Worm (Caenorhabditis elegans) whole organism, L2 larva: ENCODE data around the gene cdk-12.
A peak's percentile ranks its signal among the peaks of the same experiment; 100 is the strongest.

Source experiments
- C34F6.9 ChIP-seq: fragments of 150-350 bp; optimal IDR thresholded peaks from 2 replicates; lab custom pipeline; 2014; ENCODE audit warnings: missing biosample characterization, missing genetic modification characterization
- F13H6.1 ChIP-seq: sonication (generic microtip); optimal IDR thresholded peaks from 2 replicates; lab custom pipeline; 2016; ENCODE audit warnings: missing genetic modification characterization, missing compliant biosample characterization
- R02D3.7 ChIP-seq: fragments of 150-350 bp; optimal IDR thresholded peaks from 2 replicates; lab custom pipeline; 2014; ENCODE audit warnings: missing biosample characterization, missing genetic modification characterization
- Y55F3AM.14 ChIP-seq: fragments of 200-800 bp; sonication (Bioruptor generic); optimal IDR thresholded peaks from 2 replicates; lab custom pipeline; 2018; ENCODE audit warnings: mild to moderate bottlenecking, missing genetic modification characterization, missing compliant biosample characterization
- ZK546.5 ChIP-seq: sonication (generic microtip); optimal IDR thresholded peaks from 2 replicates; lab custom pipeline; 2017; ENCODE audit warnings: missing biosample characterization, missing genetic modification characterization
- ama-1 ChIP-seq: fragments of 150-350 bp; optimal IDR thresholded peaks from 2 replicates; lab custom pipeline; 2018; ENCODE audit warnings: inconsistent platforms
- blmp-1 ChIP-seq: sonication (generic microtip); optimal IDR thresholded peaks from 2 replicates; lab custom pipeline; 2017; ENCODE audit warnings: missing genetic modification characterization, mild to moderate bottlenecking, missing compliant biosample characterization, antibody characterized with exemption, moderate library complexity; ENCODE audit not compliant: insufficient read depth
- ceh-82 ChIP-seq: fragments of 150-350 bp; optimal IDR thresholded peaks from 2 replicates; lab custom pipeline; 2014; ENCODE audit warnings: missing biosample characterization, missing genetic modification characterization
- dmd-4 ChIP-seq: sonication (generic microtip); optimal IDR thresholded peaks from 2 replicates; lab custom pipeline; 2017; ENCODE audit warnings: missing biosample characterization, missing genetic modification characterization
- egl-27 ChIP-seq: sonication (generic microtip); optimal IDR thresholded peaks from 3 replicates; lab custom pipeline; 2017; ENCODE audit warnings: missing biosample characterization, missing genetic modification reagents, missing genetic modification characterization
- elt-1 ChIP-seq: fragments of 150-350 bp; optimal IDR thresholded peaks from 2 replicates; lab custom pipeline; 2014; ENCODE audit warnings: missing biosample characterization, missing genetic modification characterization
- elt-3 ChIP-seq: sonication (generic microtip); optimal IDR thresholded peaks from 2 replicates; lab custom pipeline; 2017; ENCODE audit warnings: missing biosample characterization, missing genetic modification characterization
- lin-11 ChIP-seq: fragments of 150-350 bp; sonication (generic microtip); optimal IDR thresholded peaks from 2 replicates; lab custom pipeline; 2014; ENCODE audit warnings: missing biosample characterization, missing genetic modification characterization, inconsistent platforms, mixed read lengths
- lin-39 ChIP-seq: fragments of 150-350 bp; optimal IDR thresholded peaks from 2 replicates; lab custom pipeline; 2014; ENCODE audit warnings: missing biosample characterization, missing genetic modification reagents, missing genetic modification characterization
- mbf-1 ChIP-seq: sonication (generic microtip); optimal IDR thresholded peaks from 2 replicates; lab custom pipeline; 2017; ENCODE audit warnings: missing biosample characterization, missing genetic modification characterization
- nhr-11 ChIP-seq: fragments of 150-350 bp; optimal IDR thresholded peaks from 2 replicates; lab custom pipeline; 2014; ENCODE audit warnings: missing biosample characterization, missing genetic modification characterization
- nhr-12 ChIP-seq: fragments of 150-350 bp; optimal IDR thresholded peaks from 2 replicates; lab custom pipeline; 2014; ENCODE audit warnings: missing biosample characterization, missing genetic modification characterization
- nhr-21 ChIP-seq: fragments of 150-350 bp; optimal IDR thresholded peaks from 2 replicates; lab custom pipeline; 2014; ENCODE audit warnings: missing biosample characterization, missing genetic modification characterization
- nhr-23 ChIP-seq: fragments of 150-350 bp; optimal IDR thresholded peaks from 2 replicates; lab custom pipeline; 2014; ENCODE audit warnings: missing biosample characterization, missing genetic modification reagents, missing genetic modification characterization
- nhr-237 ChIP-seq: fragments of 150-350 bp; optimal IDR thresholded peaks from 2 replicates; lab custom pipeline; 2014; ENCODE audit warnings: missing biosample characterization, missing genetic modification characterization
- nhr-25 ChIP-seq: fragments of 150-350 bp; sonication (generic microtip); optimal IDR thresholded peaks from 3 replicates; lab custom pipeline; 2014; ENCODE audit warnings: missing biosample characterization, missing genetic modification characterization
- nhr-6 ChIP-seq: fragments of 150-350 bp; optimal IDR thresholded peaks from 2 replicates; lab custom pipeline; 2014; ENCODE audit warnings: missing biosample characterization, missing genetic modification characterization
- nhr-77 ChIP-seq: fragments of 150-350 bp; optimal IDR thresholded peaks from 2 replicates; lab custom pipeline; 2014; ENCODE audit warnings: missing biosample characterization, missing genetic modification characterization
- sma-3 ChIP-seq: sonication (generic microtip); optimal IDR thresholded peaks from 2 replicates; lab custom pipeline; 2016; ENCODE audit warnings: missing genetic modification reagents, missing genetic modification characterization, missing compliant biosample characterization
- snpc-4 ChIP-seq: fragments of 150-350 bp; optimal IDR thresholded peaks from 2 replicates; lab custom pipeline; 2014; ENCODE audit warnings: missing biosample characterization, missing genetic modification characterization
- unc-39 ChIP-seq: fragments of 150-350 bp; optimal IDR thresholded peaks from 2 replicates; lab custom pipeline; 2014; ENCODE audit warnings: missing biosample characterization, missing genetic modification characterization
- unc-55 ChIP-seq: fragments of 150-350 bp; sonication (generic microtip); optimal IDR thresholded peaks from 3 replicates; lab custom pipeline; 2014; ENCODE audit warnings: missing biosample characterization, missing genetic modification reagents, missing genetic modification characterization
- unc-62 ChIP-seq: fragments of 150-350 bp; optimal IDR thresholded peaks from 2 replicates; lab custom pipeline; 2014; ENCODE audit warnings: missing biosample characterization, missing genetic modification reagents, missing genetic modification characterization
- ztf-1 ChIP-seq: fragments of 200-800 bp; sonication (Bioruptor generic); conservative IDR thresholded peaks from 2 replicates; pipeline ENCODE4 v1.3.6; 2022; ENCODE audit warnings: missing genetic modification characterization, missing compliant biosample characterization
- ztf-11 ChIP-seq: sonication (generic microtip); optimal IDR thresholded peaks from 2 replicates; lab custom pipeline; 2017; ENCODE audit warnings: missing biosample characterization, missing genetic modification characterization
- ztf-4 ChIP-seq: fragments of 150-350 bp; optimal IDR thresholded peaks from 2 replicates; lab custom pipeline; 2014; ENCODE audit warnings: missing biosample characterization, missing genetic modification characterization

Gene cdk-12

DNA sequence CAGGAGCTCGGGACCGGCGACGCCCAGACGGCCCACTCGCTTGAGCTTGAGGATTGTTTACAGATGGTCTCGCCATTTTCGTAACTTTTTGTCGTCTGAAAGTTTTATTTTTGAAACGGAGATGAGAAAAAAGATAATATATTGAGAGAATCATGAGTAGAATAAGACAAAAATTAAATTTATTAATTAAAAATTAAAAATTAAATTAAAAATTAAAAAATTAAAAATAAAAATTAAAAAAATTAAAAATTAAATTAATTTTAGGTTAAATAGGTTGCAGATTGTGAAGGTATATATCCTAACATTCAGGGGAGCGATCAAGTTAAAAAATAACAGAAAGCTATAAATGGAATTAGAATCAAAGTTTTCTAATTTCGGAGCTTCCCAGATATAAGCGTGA, 46.9 kb downstream of the cdk-12 start, which contains the start of gene B0284.3:
TSS of gene B0284.3 (minus strand) at position 101 of the 400 bp plus-strand sequence.
- TF ChIP-seq nhr-21 (tag; lab: Kevin White, UChicago) (no peak), unc-39 (tag; lab: Kevin White, UChicago) (no peak), F13H6.1 (tag; lab: Kevin White, UChicago) (no peak), blmp-1 (tag; lab: Kevin White, UChicago) (no peak), nhr-11 (tag; lab: Kevin White, UChicago) (no peak)

DNA sequence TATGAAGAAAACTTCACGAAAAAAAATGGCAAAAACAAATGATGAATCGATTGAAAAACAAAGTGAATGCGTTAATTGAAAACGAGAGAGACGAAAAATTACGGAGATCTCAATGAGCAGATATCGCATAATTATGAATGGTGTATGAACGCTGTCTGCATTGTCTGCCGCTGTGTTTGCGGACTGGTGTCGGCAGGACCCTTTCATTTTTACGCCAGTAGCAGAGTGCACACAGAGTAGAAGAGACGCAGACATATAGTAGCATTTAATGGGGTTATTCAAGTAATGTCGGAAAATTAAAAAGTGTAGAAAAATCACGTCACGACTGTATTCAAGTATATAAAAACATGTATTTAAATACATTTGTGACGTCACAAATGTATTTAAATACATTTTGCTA, 48.0 kb downstream of the cdk-12 start:
- TF ChIP-seq C34F6.9 (peak; percentile 20), ztf-1 (GFP tag; lab: Robert Waterston, UW) (no peak)

DNA sequence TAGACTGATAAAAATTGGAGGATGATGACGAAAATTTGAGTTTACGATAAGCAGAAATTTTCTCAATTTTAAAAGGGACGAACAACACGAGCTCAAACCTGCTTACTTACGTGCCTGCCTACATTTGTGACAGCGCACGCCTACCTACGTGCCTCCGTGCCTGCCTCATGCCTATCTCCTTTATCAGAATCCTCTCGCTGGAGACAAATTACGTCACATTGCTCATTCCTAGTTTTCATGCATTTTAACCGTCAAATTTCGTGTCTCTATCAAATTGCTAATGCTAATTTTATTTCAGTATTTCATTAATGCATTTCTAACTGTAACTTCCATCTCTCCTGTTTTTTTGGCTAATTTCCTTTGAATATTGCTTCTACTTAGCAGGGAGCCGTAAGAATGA, 48.6 kb downstream of the cdk-12 start, which contains the start of gene pals-27:
TSS of gene pals-27 (plus strand) at position 301 of the 400 bp plus-strand sequence.
- TF ChIP-seq snpc-4 (tag; lab: Kevin White, UChicago) (no peak), nhr-6 (tag; lab: Kevin White, UChicago) (no peak), sma-3 (no peak), ztf-1 (GFP tag; lab: Robert Waterston, UW) (no peak), unc-62 (no peak), R02D3.7 (no peak), unc-55 (GFP tag; lab: Kevin White, UChicago) (no peak), nhr-25 (no peak)

DNA sequence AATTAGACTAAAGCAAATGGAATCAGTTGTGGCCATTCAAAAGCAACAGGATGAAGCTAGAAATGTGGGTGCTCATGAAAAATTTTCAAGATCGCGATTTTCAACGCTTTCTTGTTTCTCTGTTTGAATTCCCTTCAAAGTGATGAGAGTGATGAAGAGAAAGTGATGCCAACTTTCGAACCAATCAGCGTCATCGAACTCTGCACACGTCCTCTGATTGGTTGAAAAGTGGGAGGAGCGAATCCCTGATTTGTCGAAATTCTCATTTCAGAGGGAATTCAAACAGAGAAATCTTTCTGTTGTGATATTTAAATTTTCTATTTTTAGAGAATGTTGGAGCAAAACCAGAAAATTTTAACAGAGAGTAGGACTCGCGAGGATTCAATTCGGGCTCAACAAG, 49.3 kb downstream of the cdk-12 start:
- TF ChIP-seq nhr-77 (tag; lab: Kevin White, UChicago) (no peak), elt-1 (tag; lab: Kevin White, UChicago) (no peak), ZK546.5 (no peak)

DNA sequence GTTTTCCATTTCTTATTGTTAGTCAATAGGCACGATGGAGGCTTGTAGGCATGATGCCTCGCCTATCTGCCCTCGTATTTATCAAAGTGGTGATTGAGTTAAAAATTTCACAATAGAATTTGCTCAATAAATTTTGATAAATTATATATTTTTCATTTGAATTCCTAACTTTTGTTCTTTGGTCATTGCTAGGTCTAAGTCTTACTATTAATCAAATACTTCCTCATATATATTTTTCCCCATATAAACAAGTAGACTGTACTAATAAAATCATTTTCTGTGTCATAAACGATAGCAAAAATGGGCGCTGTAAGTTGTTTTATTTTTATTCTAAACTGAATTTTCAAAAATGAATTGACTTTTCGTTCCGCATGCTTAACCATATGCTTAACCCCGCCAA, 51.7 kb downstream of the cdk-12 start, which contains the start of gene pals-28:
TSS of gene pals-28 (plus strand) at position 301 of the 400 bp plus-strand sequence.
- TF ChIP-seq ama-1 (no peak), ztf-4 (tag; lab: Kevin White, UChicago) (no peak), nhr-23 (no peak)

DNA sequence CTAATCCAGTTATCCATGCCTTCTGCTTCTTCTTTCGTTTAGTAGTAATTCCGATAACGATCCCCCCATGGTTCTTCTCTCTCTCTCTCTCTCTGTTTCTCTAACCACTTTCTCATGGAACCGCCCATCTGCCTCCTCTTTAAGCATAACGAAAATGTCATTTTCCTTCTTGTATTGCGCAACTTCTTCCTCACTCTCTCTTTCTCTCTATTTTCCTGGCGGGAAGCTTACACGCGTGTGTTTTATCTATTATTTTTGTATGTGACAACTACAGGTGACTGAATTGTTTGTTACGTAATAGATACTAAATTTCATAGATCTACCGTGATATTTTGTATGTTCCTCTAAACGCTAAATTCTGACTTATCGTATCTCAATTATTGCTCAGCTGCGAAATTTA, 57.6 kb downstream of the cdk-12 start:
- no peak for TF ChIP-seq dmd-4
- no peak for TF ChIP-seq egl-27 (tag; lab: Kevin White, UChicago)
- no peak for TF ChIP-seq Y55F3AM.14 (GFP tag; lab: Kevin White, UChicago)
- TF ChIP-seq elt-3 (tag; lab: Kevin White, UChicago): no peak
- no peak for TF ChIP-seq nhr-77 (tag; lab: Kevin White, UChicago)
- no peak for TF ChIP-seq nhr-6 (tag; lab: Kevin White, UChicago)
- TF ChIP-seq nhr-237 (tag; lab: Kevin White, UChicago): no peak
- no peak for TF ChIP-seq nhr-25
- no peak for TF ChIP-seq mbf-1 (tag; lab: Kevin White, UChicago)
- no peak for TF ChIP-seq lin-11 (tag; lab: Kevin White, UChicago)
- no peak for TF ChIP-seq nhr-23
- no peak for TF ChIP-seq ztf-11 (tag; lab: Kevin White, UChicago)
- no peak for TF ChIP-seq lin-39 (tag; lab: Kevin White, UChicago)
- TF ChIP-seq unc-39 (tag; lab: Kevin White, UChicago): no peak
- TF ChIP-seq ceh-82 (tag; lab: Kevin White, UChicago): no peak
- TF ChIP-seq nhr-11 (tag; lab: Kevin White, UChicago): no peak

DNA sequence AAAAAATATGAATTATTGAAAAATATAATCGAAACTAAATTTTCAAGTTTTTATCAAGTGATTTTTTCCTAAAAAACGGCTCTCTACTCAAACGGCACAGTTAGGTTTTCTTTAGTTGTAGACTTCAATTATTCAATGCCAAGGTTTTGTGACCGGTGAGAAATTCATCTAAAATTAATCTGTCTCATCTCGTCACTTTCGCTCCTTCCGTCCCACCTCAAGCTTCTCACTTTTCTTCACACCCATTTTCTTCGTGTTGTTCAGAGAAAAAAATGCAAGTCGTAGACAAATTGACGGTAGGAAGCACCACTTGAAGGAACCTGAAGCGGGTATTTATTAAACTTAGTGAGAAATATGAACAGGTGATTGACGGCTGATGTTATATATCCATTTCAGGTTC, 58.5 kb downstream of the cdk-12 start:
- TF ChIP-seq blmp-1 (tag; lab: Kevin White, UChicago) (peak; percentile 66), nhr-12 (tag; lab: Kevin White, UChicago) (no peak)
